Fruit fly (Drosophila melanogaster) S2 (cell line): ENCODE data around the gene mRpL55.

Experiments
- CG8478 ChIP-seq: fragments of >200 bp; optimal IDR thresholded peaks from 2 replicates; lab custom pipeline; 2018
- CTCF ChIP-seq, 2 experiments: fragments of >200 bp; optimal IDR thresholded peaks; 2 replicates each; lab custom pipeline; 2018

The mRpL55 gene

DNA sequence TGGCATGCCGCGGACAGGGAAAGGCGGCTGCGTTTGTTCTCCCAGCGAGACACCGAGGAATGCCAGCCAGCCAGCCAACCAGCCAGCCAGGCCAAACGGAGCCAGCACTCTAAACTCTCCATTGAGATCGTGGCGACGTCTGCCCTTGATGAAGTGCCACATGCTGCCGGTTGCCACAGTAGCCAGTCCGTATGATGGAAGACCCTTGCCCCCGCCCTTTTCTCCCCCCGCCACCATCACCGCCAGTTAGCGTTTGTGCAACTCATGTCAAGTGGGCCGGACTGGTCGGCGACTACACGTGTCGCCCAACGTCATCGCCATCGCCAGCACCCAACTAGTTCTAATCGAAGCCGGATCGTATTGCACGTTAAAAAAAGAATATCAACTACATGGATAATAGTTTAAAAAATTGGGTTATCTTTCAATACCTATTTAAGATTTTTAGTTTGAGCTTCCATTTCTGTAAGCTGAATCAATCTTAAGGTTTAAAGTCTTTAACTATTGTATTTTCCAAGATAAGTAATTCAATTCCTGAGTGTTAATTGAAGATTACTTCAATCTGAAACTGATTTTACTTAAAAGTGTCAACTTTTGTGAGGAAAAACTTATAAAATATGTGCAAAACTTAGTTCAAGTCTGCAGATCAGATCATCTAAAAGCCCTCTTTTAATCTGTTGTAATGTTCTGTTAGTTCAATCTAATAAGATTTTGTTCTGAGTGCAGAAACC lies 24.3 kb downstream of the mRpL55 start:
- TF ChIP-seq CG8478 (lab: Kevin White, UChicago): no peak
- TF ChIP-seq CTCF (optimal IDR thresholded peaks at IDR 0.05; lab: Kevin White, UChicago): no peak

DNA sequence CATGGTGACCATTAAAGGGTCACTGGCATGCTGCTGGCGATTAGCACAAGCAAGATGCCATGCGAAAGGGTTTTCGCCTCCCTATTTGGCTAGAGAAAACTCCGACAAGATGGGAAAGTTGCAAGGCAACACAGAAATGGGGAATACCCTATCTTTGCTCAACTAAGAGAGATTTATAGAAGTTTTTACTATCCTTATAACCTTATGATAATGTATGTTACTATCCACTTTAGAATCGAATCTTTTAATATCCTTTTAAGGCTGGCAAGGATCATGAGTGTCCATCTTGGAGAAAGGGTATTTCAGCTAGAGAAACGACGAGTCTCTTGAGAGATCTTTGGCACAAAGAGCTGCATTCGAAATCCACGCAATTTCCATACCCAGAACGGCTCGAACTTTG lies 25.0 kb downstream of the mRpL55 start:
- TF ChIP-seq CTCF (optimal IDR thresholded peaks at IDR 0.05; lab: Kevin White, UChicago) (no peak), CG8478 (lab: Kevin White, UChicago) (no peak)

DNA sequence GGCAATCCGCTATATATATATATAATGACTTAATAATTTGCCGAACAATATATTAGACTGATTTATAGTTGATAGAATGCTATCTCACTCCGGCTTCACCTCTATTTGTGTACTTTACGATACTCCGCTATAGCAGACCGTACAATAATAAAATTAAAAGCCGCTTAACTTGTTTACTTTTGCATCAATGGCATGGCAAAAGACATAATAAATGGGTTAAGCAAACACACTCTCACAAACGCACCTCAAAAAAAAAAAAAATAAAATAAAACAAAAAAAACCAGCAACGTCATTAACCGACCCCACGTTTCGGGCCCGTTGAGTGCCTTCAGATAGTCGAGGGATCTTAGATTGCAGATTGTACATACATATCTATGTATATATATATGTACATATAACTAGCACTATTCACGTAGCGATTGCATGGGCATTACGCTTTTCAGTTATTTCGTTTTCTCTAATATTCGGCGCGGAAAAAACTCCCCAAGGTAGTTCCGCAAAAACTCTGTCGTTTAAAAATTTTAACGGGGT lies 26.8 kb downstream of the mRpL55 start:
- TF ChIP-seq CTCF (optimal IDR thresholded peaks at IDR 0.05; lab: Kevin White, UChicago) (no peak), CG8478 (lab: Kevin White, UChicago) (no peak)

DNA sequence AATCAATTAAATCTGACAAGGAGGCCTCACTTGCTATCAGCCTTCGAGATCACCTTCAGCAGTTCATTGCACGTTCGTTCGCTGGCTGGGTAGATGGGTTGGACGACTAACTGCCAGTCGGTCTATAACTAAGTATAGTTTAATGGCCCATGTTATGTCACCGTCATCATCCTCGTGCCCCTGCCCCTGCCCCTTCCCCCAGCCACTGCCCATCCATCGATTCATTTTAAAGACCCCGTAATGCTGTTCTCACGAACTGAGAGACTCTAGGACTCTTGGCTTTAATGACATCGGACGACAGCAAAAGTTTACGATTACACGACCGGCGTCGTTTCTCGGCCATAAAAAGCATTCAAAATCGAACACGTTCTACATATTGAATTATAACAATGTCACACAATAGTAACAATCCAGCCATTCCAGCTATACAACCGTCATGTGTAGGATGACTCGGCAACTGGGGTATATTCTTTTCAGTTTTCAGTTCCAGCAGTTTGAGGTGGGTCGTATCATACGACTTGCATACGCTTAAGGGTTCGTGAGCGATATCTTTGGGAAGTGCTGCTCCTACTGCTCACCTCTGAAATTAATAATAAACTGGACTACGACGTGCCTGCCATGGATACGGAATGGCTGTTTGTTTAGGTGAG lies 27.6 kb downstream of the mRpL55 start:
- TF ChIP-seq CG8478 (lab: Kevin White, UChicago) (no peak), CTCF (optimal IDR thresholded peaks at IDR 0.05; lab: Kevin White, UChicago) (no peak)

DNA sequence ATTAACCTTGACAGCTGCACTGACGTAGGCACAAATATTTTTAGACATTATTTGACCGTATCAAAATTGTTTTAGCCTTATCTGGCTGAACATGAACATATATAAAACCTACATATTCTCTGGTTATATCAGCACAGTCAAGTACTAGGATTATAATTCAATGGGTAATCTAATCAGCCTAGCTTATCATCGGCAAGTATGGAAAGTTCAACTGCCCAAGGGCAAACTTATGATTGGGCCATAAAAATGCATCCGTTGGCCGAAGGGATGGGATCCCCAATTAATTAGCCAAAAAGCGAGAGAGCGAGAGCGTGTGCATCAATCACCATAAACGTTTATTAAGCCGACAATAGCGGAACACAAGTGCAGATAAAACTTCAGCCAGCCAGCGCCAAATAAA lies 29.2 kb downstream of the mRpL55 start:
- no peak for TF ChIP-seq CG8478 (lab: Kevin White, UChicago)

DNA sequence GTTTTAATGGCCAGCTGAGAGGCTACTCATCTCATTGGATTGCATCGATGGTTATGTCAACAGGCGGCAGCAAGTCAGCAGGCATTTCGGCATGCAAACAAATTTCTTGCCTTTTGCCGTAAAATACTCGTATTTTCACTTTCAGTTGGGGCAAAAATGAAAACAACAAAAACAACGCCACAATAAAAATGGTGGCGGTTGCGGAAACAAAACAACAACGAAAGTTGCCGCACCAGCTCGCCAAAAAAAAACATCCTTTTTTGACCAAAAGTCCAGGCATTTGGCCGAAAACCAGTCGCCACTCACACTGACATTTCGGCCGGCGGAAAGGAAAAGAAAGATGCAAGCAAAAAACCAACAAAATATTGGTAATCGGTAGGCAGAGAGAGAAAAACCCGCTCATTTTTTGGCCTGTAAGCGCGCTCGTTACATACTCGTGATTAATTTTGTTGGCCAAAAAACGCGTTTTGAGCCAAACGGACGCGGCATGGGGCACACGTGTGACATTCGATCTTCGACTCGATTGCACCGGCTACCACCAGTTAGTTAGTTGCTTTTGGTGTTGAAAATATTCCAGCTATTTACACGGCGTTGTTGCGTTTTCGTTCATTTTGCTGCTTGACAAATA lies 30.6 kb downstream of the mRpL55 start:
- no peak for TF ChIP-seq CG8478 (lab: Kevin White, UChicago)
- TF ChIP-seq CTCF (optimal IDR thresholded peaks at IDR 0.05; lab: Kevin White, UChicago): no peak

dm6 chr3R:19062549-19062948 lies 32.2 kb downstream of the mRpL55 start:
- TF ChIP-seq CTCF (optimal IDR thresholded peaks at IDR 0.05; lab: Kevin White, UChicago) (no peak), CG8478 (lab: Kevin White, UChicago) (no peak)

DNA sequence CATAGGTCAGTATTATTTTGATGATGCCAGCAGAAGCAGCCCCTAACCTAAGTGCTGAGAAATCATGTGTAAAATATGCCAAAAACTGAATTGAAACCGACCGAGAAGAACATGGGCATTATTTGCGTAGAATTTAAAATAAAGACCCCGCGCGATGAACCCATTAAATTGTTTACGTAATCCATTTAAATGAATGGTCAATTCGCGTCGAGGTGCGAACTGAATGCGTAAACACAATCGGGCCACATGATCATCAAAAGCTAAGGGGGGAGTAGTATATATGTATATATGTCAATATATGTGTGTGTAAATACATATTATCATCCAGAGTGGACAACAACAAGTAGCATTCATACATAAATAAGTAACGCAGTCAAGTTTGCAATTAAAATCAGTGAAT lies 34.5 kb downstream of the mRpL55 start:
- TF ChIP-seq CG8478 (lab: Kevin White, UChicago): no peak
- no peak for TF ChIP-seq CTCF (optimal IDR thresholded peaks at IDR 0.05; lab: Kevin White, UChicago)

DNA sequence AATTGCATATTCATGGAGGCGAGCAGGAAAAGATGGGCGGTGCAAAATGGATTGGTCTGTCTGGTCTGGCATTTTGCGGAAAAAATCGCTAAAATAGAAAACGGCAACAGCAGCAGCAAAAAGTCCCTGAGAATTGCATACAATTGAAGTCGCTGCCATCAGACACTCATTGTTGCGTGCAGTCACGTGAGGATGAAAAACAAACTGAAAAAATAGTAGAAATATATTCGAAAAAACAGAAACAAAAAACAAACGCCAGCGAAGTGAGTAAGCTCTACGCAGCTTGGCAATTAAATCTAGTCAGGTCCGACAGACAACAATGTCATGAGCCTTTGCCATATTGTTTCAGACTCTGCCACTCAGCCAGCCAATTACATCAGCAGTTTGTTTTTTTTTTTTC lies 35.4 kb downstream of the mRpL55 start:
- no peak for TF ChIP-seq CTCF (optimal IDR thresholded peaks at IDR 0.05; lab: Kevin White, UChicago)
- no peak for TF ChIP-seq CG8478 (lab: Kevin White, UChicago)

dm6 chr3R:19058384-19058783 lies 36.3 kb downstream of the mRpL55 start:
- TF ChIP-seq CTCF (optimal IDR thresholded peaks at IDR 0.05; lab: Kevin White, UChicago) (no peak), CG8478 (lab: Kevin White, UChicago) (no peak)

DNA sequence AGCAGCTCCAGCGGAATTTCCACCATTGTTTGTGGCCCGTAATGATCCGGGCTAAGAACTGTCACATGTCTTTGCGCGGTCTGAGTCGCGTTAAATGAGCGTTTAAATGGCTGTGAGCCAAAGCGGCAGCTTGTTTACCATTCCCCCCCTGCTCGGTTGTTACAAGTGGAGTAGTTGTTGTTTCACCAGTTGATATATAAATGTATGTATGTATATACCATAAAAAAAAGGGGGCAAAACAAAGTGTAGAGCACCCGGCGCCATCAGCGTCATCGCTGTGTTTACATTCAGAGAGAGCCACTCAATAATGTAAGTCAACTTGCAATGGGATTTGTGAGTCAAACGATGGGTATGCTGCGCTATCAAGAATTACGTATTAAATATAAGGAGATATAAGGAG lies 37.8 kb downstream of the mRpL55 start:
- TF ChIP-seq CG8478 (lab: Kevin White, UChicago): no peak
- TF ChIP-seq CTCF (optimal IDR thresholded peaks at IDR 0.05; lab: Kevin White, UChicago): no peak

dm6 chr3R:19054839-19055238 lies 39.9 kb downstream of the mRpL55 start:
- no peak for TF ChIP-seq CG8478 (lab: Kevin White, UChicago)
- no peak for TF ChIP-seq CTCF (optimal IDR thresholded peaks at IDR 0.05; lab: Kevin White, UChicago)

DNA sequence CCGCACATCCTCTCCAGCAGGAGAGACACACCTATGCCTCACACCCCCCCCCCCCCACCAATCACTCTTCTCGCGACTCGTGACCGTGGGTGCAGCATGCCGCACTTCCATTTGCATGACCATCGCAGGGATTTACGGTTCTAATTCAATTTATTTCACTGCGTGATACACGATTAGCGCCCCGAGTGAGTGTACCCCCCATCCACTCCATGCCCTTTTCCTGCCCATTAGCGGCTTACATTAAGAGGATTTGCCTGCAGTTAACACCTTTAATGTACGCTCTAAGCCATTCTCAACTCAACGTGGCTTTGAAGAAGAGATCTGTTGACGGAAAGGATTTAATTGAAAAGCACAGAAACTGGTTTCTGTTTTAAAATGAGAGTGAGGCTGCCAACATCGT lies 42.2 kb downstream of the mRpL55 start:
- TF ChIP-seq CTCF (optimal IDR thresholded peaks at IDR 0.05; lab: Kevin White, UChicago): no peak
- TF ChIP-seq CG8478 (lab: Kevin White, UChicago): no peak

dm6 chr3R:19051247-19051646 lies 43.5 kb downstream of the mRpL55 start:
- no peak for TF ChIP-seq CG8478 (lab: Kevin White, UChicago)
- TF ChIP-seq CTCF (optimal IDR thresholded peaks at IDR 0.05; lab: Kevin White, UChicago): no peak

DNA sequence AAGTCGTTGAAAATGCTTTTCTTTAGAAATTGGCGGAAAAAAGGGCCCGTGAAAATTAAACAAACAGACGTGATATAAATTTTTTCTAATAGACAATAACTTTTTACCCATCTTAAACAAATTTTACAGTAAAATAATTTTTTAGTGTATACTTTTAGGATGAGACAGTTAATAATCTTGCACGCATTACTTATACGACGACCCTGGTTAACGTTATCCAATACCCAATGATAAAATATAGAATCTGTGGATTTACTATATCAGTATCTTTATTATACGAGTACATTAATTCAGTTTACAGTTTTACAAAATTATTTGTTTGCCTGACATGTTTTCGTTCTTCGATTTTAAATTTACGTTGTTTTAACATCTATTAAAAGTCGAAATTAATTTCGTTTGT lies 50.1 kb downstream of the mRpL55 start:
- TF ChIP-seq CG8478 (lab: Kevin White, UChicago) (no peak), CTCF (optimal IDR thresholded peaks at IDR 0.05; lab: Kevin White, UChicago) (no peak)
